Worm (Caenorhabditis elegans): ENCODE data around the gene ZK1010.12.

ZK1010.12 gene

ce11 chrIII:12959286-12959685 lies 31.8 kb upstream of the ZK1010.12 start (continued):
- no peak for TF ChIP-seq lsy-2 (tag; optimal IDR thresholded peaks at IDR 0.05)
- no peak for TF ChIP-seq rbr-2 (tag; optimal IDR thresholded peaks at IDR 0.05)
- TF ChIP-seq aly-2 (tag; optimal IDR thresholded peaks at IDR 0.05): no peak
- no peak for TF ChIP-seq pha-4 (GFP tag; IDR thresholded peaks at IDR 0.05)
- no peak for TF ChIP-seq pha-4 (tag; optimal IDR thresholded peaks at IDR 0.05)
- no peak for TF ChIP-seq saeg-2 (GFP tag; IDR thresholded peaks at IDR 0.05)
- no peak for TF ChIP-seq nhr-41 (GFP tag; IDR thresholded peaks at IDR 0.05)
- no peak for TF ChIP-seq snpc-1.2 (GFP tag; IDR thresholded peaks at IDR 0.05)
- no peak for TF ChIP-seq F44E2.7 (GFP tag; IDR thresholded peaks at IDR 0.05)
- no peak for TF ChIP-seq dmd-9 (GFP tag; IDR thresholded peaks at IDR 0.05)
- TF ChIP-seq nhr-25 (tag; optimal IDR thresholded peaks at IDR 0.05; ENCODE audit: borderline replicate concordance, insufficient read depth): no peak
- no peak for TF ChIP-seq lin-15B (tag; optimal IDR thresholded peaks at IDR 0.05)
- no peak for TF ChIP-seq mes-2 (tag; optimal IDR thresholded peaks at IDR 0.05; ENCODE audit: poor library complexity, severe bottlenecking)
- no peak for TF ChIP-seq lim-7 (GFP tag; IDR thresholded peaks at IDR 0.05)
- no peak for TF ChIP-seq lir-3 (tag; optimal IDR thresholded peaks at IDR 0.05)
- peak; percentile 16 for TF ChIP-seq nhr-48 (tag; optimal IDR thresholded peaks at IDR 0.05)
- no peak for TF ChIP-seq mxl-2 (GFP tag; conservative IDR thresholded peaks at IDR 0.05)
- TF ChIP-seq R02D3.7 (tag; optimal IDR thresholded peaks at IDR 0.05): no peak
- no peak for TF ChIP-seq T20F7.1 (GFP tag; optimal IDR thresholded peaks at IDR 0.05)
- no peak for TF ChIP-seq dpl-1 (GFP tag; optimal IDR thresholded peaks at IDR 0.05)
- no peak for TF ChIP-seq nhr-10 (tag; optimal IDR thresholded peaks at IDR 0.05)
- TF ChIP-seq dve-1 (tag; optimal IDR thresholded peaks at IDR 0.05; ENCODE audit: insufficient read depth): peak; percentile 69
- TF ChIP-seq hlh-30 (tag; optimal IDR thresholded peaks at IDR 0.05; ENCODE audit: insufficient read depth): no peak
- no peak for TF ChIP-seq daf-16 (GFP tag; optimal IDR thresholded peaks at IDR 0.05)
- TF ChIP-seq daf-16 (tag; optimal IDR thresholded peaks at IDR 0.05): peak; percentile 8
- no peak for TF ChIP-seq madf-5 (GFP tag; IDR thresholded peaks at IDR 0.05)
- no peak for TF ChIP-seq madf-9 (GFP tag; conservative IDR thresholded peaks at IDR 0.05)
- no peak for TF ChIP-seq lin-29 (GFP tag; IDR thresholded peaks at IDR 0.05)
- no peak for TF ChIP-seq ztf-11 (tag; optimal IDR thresholded peaks at IDR 0.05)
- no peak for TF ChIP-seq hmg-1.1 (GFP tag; IDR thresholded peaks at IDR 0.05)
- no peak for TF ChIP-seq nhr-11 (tag; optimal IDR thresholded peaks at IDR 0.05)
- no peak for TF ChIP-seq T26A8.4 (GFP tag; IDR thresholded peaks at IDR 0.05)
- TF ChIP-seq pqm-1 (tag; optimal IDR thresholded peaks at IDR 0.05): peak; percentile 86
- TF ChIP-seq hlh-11 (tag; optimal IDR thresholded peaks at IDR 0.05): no peak
- TF ChIP-seq zip-11 (GFP tag; IDR thresholded peaks at IDR 0.05): no peak

- TF ChIP-seq arid-1 (GFP tag; conservative IDR thresholded peaks at IDR 0.05) (no peak), lir-3 (tag; optimal IDR thresholded peaks at IDR 0.05) (no peak), snpc-1.2 (GFP tag; IDR thresholded peaks at IDR 0.05) (no peak), spr-1 (tag; optimal IDR thresholded peaks at IDR 0.05) (no peak), Y48G9A.11 (GFP tag; IDR thresholded peaks at IDR 0.05) (no peak), dve-1 (tag; optimal IDR thresholded peaks at IDR 0.05; ENCODE audit: insufficient read depth) (peak; percentile 61), lin-39 (tag; optimal IDR thresholded peaks at IDR 0.05) (no peak), ceh-28 (tag; optimal IDR thresholded peaks at IDR 0.05) (no peak), lin-13 (GFP tag; optimal IDR thresholded peaks at IDR 0.05) (no peak), php-3 (GFP tag; IDR thresholded peaks at IDR 0.05) (no peak), egl-43 (GFP tag; IDR thresholded peaks at IDR 0.05) (no peak), mep-1 (tag; optimal IDR thresholded peaks at IDR 0.05) (no peak), unc-39 (tag; optimal IDR thresholded peaks at IDR 0.05) (no peak), lin-1 (GFP tag; IDR thresholded peaks at IDR 0.05) (peak; percentile 42; the same call in 1 of the 2 replicates), fos-1 (tag; optimal IDR thresholded peaks at IDR 0.05) (no peak), T26A8.4 (GFP tag; IDR thresholded peaks at IDR 0.05) (no peak), mdt-29 (GFP tag; IDR thresholded peaks at IDR 0.05) (no peak), zfp-2 (tag; optimal IDR thresholded peaks at IDR 0.05) (no peak), ama-1 (optimal IDR thresholded peaks at IDR 0.05) (no peak), F37D6.2 (tag; optimal IDR thresholded peaks at IDR 0.05) (no peak), F44E2.7 (GFP tag; IDR thresholded peaks at IDR 0.05) (no peak), cey-2 (tag; optimal IDR thresholded peaks at IDR 0.05; ENCODE audit: borderline replicate concordance, insufficient read depth) (no peak), hlh-11 (tag; optimal IDR thresholded peaks at IDR 0.05) (peak; percentile 46), daf-16 (GFP tag; optimal IDR thresholded peaks at IDR 0.05) (no peak), daf-16 (tag; optimal IDR thresholded peaks at IDR 0.05) (peak; percentile 54)
These were observed 30.4 kb upstream of the ZK1010.12 start for ce11 chrIII:12960705-12961104.
